Fruit fly (Drosophila melanogaster): ENCODE data around the gene CG14805.

- TF ChIP-seq pan (optimal IDR thresholded peaks at IDR 0.05): no peak
- no peak for TF ChIP-seq CG8478 (optimal IDR thresholded peaks at IDR 0.05)
- no peak for TF ChIP-seq EcR (GFP tag; optimal IDR thresholded peaks at IDR 0.05)
- no peak for TF ChIP-seq psq (optimal IDR thresholded peaks at IDR 0.05)
- no peak for TF ChIP-seq Dll (optimal IDR thresholded peaks at IDR 0.05)
- TF ChIP-seq usp (GFP tag; optimal IDR thresholded peaks at IDR 0.05): no peak
These were observed 30.7 kb downstream of the CG14805 start, which contains the start of gene mip130 for dm6 chrX:1907727-1908264.

Measured in whole organism.